Worm (Caenorhabditis elegans) whole organism, L4 larva: Measurements from ENCODE around the gene ZK1290.10.

Experiments used
- fos-1 ChIP-seq: fragments of 150-350 bp; optimal IDR thresholded peaks from 2 replicates; lab custom pipeline; 2014; ENCODE audit warnings: missing biosample characterization, missing genetic modification characterization
- lim-7 ChIP-seq: fragments of 200-800 bp; sonication (Bioruptor generic); IDR thresholded peaks from 2 replicates; pipeline ENCODE4 v1.3.6; 2022; ENCODE audit warnings: missing genetic modification characterization, missing compliant biosample characterization
- lin-15B ChIP-seq: fragments of 150-350 bp; sonication (generic microtip); optimal IDR thresholded peaks from 3 replicates; lab custom pipeline; 2014; ENCODE audit warnings: missing biosample characterization, missing genetic modification characterization
- nhr-25 ChIP-seq: sonication (generic microtip); optimal IDR thresholded peaks from 2 replicates; lab custom pipeline; 2017; ENCODE audit warnings: missing genetic modification characterization, mild to moderate bottlenecking, missing compliant biosample characterization, antibody characterized with exemption, moderate library complexity, borderline replicate concordance; ENCODE audit not compliant: insufficient read depth
- zag-1 ChIP-seq: fragments of 150-350 bp; optimal IDR thresholded peaks from 2 replicates; lab custom pipeline; 2014; ENCODE audit warnings: missing biosample characterization, missing genetic modification characterization

DNA sequence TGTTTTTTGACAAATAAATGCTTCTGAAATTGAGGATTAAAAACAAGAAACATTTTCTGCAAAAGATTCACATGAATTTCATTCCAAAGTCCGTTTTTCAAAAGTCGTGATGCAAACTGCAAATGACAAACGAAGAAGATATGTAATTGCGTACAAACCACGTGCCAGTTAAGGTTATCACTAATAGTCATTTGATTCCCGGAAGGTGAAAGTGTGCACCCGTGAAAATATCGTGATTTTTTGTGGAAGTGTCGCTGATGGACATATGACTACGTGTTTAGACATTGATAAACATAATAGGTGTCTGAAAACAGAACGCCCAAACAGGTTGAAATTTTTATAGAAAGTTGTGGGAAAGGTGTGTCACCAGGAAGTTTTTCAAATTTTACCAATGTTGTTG is 25.5 kb downstream of the ZK1290.10 start:
- no peak for TF ChIP-seq fos-1 (tag; lab: Kevin White, UChicago)
- no peak for TF ChIP-seq lim-7 (GFP tag; lab: Robert Waterston, UW)
- no peak for TF ChIP-seq lin-15B (tag; lab: Kevin White, UChicago)
- no peak for TF ChIP-seq zag-1 (tag; lab: Kevin White, UChicago)
- no peak for TF ChIP-seq nhr-25
